Fruit fly (Drosophila melanogaster) whole organism, prepupa: ENCODE results near the gene CG14817.

ENCODE experiments used
- CG10631 ChIP-seq: fragments of 200-800 bp; sonication (Bioruptor generic); optimal IDR thresholded peaks from 2 replicates; lab custom pipeline; 2016; ENCODE audit warnings: missing biosample characterization, missing genetic modification characterization
- CG10669 ChIP-seq: fragments of 200-800 bp; sonication (Bioruptor generic); optimal IDR thresholded peaks from 3 replicates; lab custom pipeline; 2018; ENCODE audit warnings: missing biosample characterization, mild to moderate bottlenecking, missing genetic modification characterization, moderate library complexity
- CG11762 ChIP-seq: fragments of 200-800 bp; sonication (Bioruptor generic); optimal IDR thresholded peaks from 3 replicates; lab custom pipeline; 2016; ENCODE audit warnings: missing biosample characterization, missing genetic modification characterization; ENCODE audit not compliant: insufficient read depth
- CG11902 ChIP-seq: fragments of 200-800 bp; sonication (Bioruptor generic); optimal IDR thresholded peaks from 3 replicates; lab custom pipeline; 2016; ENCODE audit warnings: missing biosample characterization, missing genetic modification characterization
- CG15336 ChIP-seq: fragments of 200-800 bp; sonication (Bioruptor generic); IDR thresholded peaks from 2 replicates; pipeline ENCODE4 v1.3.6; 2022; ENCODE audit warnings: missing biosample characterization, missing genetic modification characterization
- CG1621 ChIP-seq: fragments of 200-800 bp; sonication (Bioruptor generic); optimal IDR thresholded peaks from 3 replicates; lab custom pipeline; 2018; ENCODE audit warnings: missing biosample characterization, mild to moderate bottlenecking, missing genetic modification characterization
- CG16779 ChIP-seq: fragments of 200-800 bp; sonication (Bioruptor generic); optimal IDR thresholded peaks from 3 replicates; lab custom pipeline; 2017; ENCODE audit warnings: missing biosample characterization, mild to moderate bottlenecking, missing genetic modification characterization
- CG3032 ChIP-seq: fragments of 200-800 bp; optimal IDR thresholded peaks from 2 replicates; lab custom pipeline; 2019; ENCODE audit warnings: missing biosample characterization, mild to moderate bottlenecking, missing genetic modification characterization, moderate library complexity
- CG32006 ChIP-seq: fragments of 200-800 bp; sonication (Bioruptor generic); optimal IDR thresholded peaks from 3 replicates; lab custom pipeline; 2017; ENCODE audit warnings: missing biosample characterization, mild to moderate bottlenecking, missing genetic modification characterization
- CG34406 ChIP-seq: fragments of 200-800 bp; sonication (Bioruptor generic); optimal IDR thresholded peaks from 3 replicates; lab custom pipeline; 2016; ENCODE audit warnings: missing biosample characterization, missing genetic modification characterization
- CG4318 ChIP-seq: fragments of 200-800 bp; sonication (Bioruptor generic); optimal IDR thresholded peaks from 3 replicates; lab custom pipeline; 2017; ENCODE audit warnings: missing biosample characterization, mild to moderate bottlenecking, missing genetic modification characterization
- CG6276 ChIP-seq: fragments of 200-800 bp; sonication (Bioruptor generic); optimal IDR thresholded peaks from 2 replicates; lab custom pipeline; 2017; ENCODE audit warnings: missing biosample characterization, mild to moderate bottlenecking, missing genetic modification characterization
- CG6792 ChIP-seq: fragments of 200-800 bp; sonication (Bioruptor generic); optimal IDR thresholded peaks from 3 replicates; lab custom pipeline; 2016; ENCODE audit warnings: missing biosample characterization, missing genetic modification characterization
- CG6808 ChIP-seq: fragments of 200-800 bp; sonication (Bioruptor generic); optimal IDR thresholded peaks from 3 replicates; lab custom pipeline; 2017; ENCODE audit warnings: missing biosample characterization, missing genetic modification characterization, mild to moderate bottlenecking, moderate library complexity, missing genetic modification reagents
- CG6854 ChIP-seq: fragments of 200-800 bp; sonication (Bioruptor generic); optimal IDR thresholded peaks from 2 replicates; lab custom pipeline; 2017; ENCODE audit warnings: missing biosample characterization, mild to moderate bottlenecking, missing genetic modification characterization
- CG7368 ChIP-seq: fragments of 200-800 bp; sonication (Bioruptor generic); optimal IDR thresholded peaks from 3 replicates; lab custom pipeline; 2016; ENCODE audit warnings: missing biosample characterization, missing genetic modification characterization
- CG8119 ChIP-seq: fragments of 200-800 bp; sonication (Bioruptor generic); IDR thresholded peaks from 3 replicates; pipeline ENCODE4 v1.3.6; 2022; ENCODE audit warnings: missing biosample characterization, missing genetic modification characterization
- CG8632 ChIP-seq: fragments of 200-800 bp; sonication (Bioruptor generic); optimal IDR thresholded peaks from 3 replicates; lab custom pipeline; 2016; ENCODE audit warnings: missing biosample characterization, missing genetic modification characterization
- CG9139 ChIP-seq: fragments of 200-800 bp; sonication (Bioruptor generic); optimal IDR thresholded peaks from 3 replicates; lab custom pipeline; 2017; ENCODE audit warnings: missing biosample characterization, mild to moderate bottlenecking, missing genetic modification characterization
- Eip75B ChIP-seq: fragments of 200-800 bp; sonication (Bioruptor generic); optimal IDR thresholded peaks from 3 replicates; lab custom pipeline; 2016; ENCODE audit warnings: missing biosample characterization, missing genetic modification characterization
- Eip78C ChIP-seq: fragments of 200-800 bp; sonication (Bioruptor generic); peaks from one replicate; lab custom pipeline; 2016; ENCODE audit warnings: missing biosample characterization, missing genetic modification characterization
- Ets96B ChIP-seq: fragments of 200-800 bp; optimal IDR thresholded peaks from 2 replicates; lab custom pipeline; 2019; ENCODE audit warnings: missing biosample characterization, mild to moderate bottlenecking, missing genetic modification characterization, moderate library complexity
- Hr39 ChIP-seq: fragments of 200-800 bp; sonication (Bioruptor generic); optimal IDR thresholded peaks from 2 replicates; lab custom pipeline; 2016; ENCODE audit warnings: missing biosample characterization, missing genetic modification characterization
- Hr4 ChIP-seq: fragments of 200-800 bp; sonication (Bioruptor generic); optimal IDR thresholded peaks from 3 replicates; lab custom pipeline; 2016; ENCODE audit warnings: missing biosample characterization, missing genetic modification characterization
- Met ChIP-seq: fragments of 200-800 bp; sonication (Bioruptor generic); optimal IDR thresholded peaks from 3 replicates; lab custom pipeline; 2016; ENCODE audit warnings: missing biosample characterization, missing genetic modification characterization
- OdsH ChIP-seq: fragments of 200-800 bp; sonication (Bioruptor generic); optimal IDR thresholded peaks from 3 replicates; lab custom pipeline; 2016; ENCODE audit warnings: missing biosample characterization, missing genetic modification characterization
- Smox ChIP-seq: fragments of 200-800 bp; sonication (Bioruptor generic); optimal IDR thresholded peaks from 3 replicates; lab custom pipeline; 2016; ENCODE audit warnings: missing biosample characterization, missing genetic modification characterization
- Sox102F ChIP-seq: fragments of 200-800 bp; sonication (Bioruptor generic); optimal IDR thresholded peaks from 2 replicates; lab custom pipeline; 2016; ENCODE audit warnings: missing biosample characterization, mild to moderate bottlenecking, missing genetic modification characterization
- Sox15 ChIP-seq: fragments of 200-800 bp; sonication (Bioruptor generic); optimal IDR thresholded peaks from 3 replicates; lab custom pipeline; 2016; ENCODE audit warnings: missing biosample characterization, missing genetic modification characterization
- achi ChIP-seq: fragments of 200-800 bp; sonication (Bioruptor generic); optimal IDR thresholded peaks from 3 replicates; lab custom pipeline; 2016; ENCODE audit warnings: missing biosample characterization, missing genetic modification characterization
- acj6 ChIP-seq: fragments of 200-800 bp; sonication (Bioruptor generic); optimal IDR thresholded peaks from 3 replicates; lab custom pipeline; 2016; ENCODE audit warnings: missing biosample characterization, missing genetic modification characterization
- cyc ChIP-seq: fragments of 200-800 bp; sonication (Bioruptor generic); optimal IDR thresholded peaks from 3 replicates; lab custom pipeline; 2016; ENCODE audit warnings: missing biosample characterization, missing genetic modification characterization
- dac ChIP-seq: fragments of 200-800 bp; sonication (Bioruptor generic); optimal IDR thresholded peaks from 2 replicates; lab custom pipeline; 2017; ENCODE audit warnings: missing biosample characterization, mild to moderate bottlenecking, missing genetic modification characterization
- dsx ChIP-seq: fragments of 200-800 bp; optimal IDR thresholded peaks from 3 replicates; lab custom pipeline; 2019; ENCODE audit warnings: missing biosample characterization, mild to moderate bottlenecking, missing genetic modification characterization, moderate library complexity; ENCODE audit not compliant: poor library complexity, severe bottlenecking
- eg ChIP-seq: fragments of 200-800 bp; sonication (Bioruptor generic); IDR thresholded peaks from 3 replicates; pipeline ENCODE4 v1.3.6; 2022; ENCODE audit warnings: missing biosample characterization, missing genetic modification characterization
- esn ChIP-seq: fragments of 200-800 bp; sonication (Bioruptor generic); optimal IDR thresholded peaks from 2 replicates; lab custom pipeline; 2016; ENCODE audit warnings: missing biosample characterization, mild to moderate bottlenecking, missing genetic modification characterization, moderate library complexity
- fd59A ChIP-seq: fragments of 200-800 bp; sonication (Bioruptor generic); optimal IDR thresholded peaks from 2 replicates; lab custom pipeline; 2017; ENCODE audit warnings: missing biosample characterization, mild to moderate bottlenecking, missing genetic modification characterization, missing genetic modification reagents
- fd85E ChIP-seq: fragments of 200-800 bp; sonication (Bioruptor generic); optimal IDR thresholded peaks from 3 replicates; lab custom pipeline; 2016; ENCODE audit warnings: missing biosample characterization, missing genetic modification characterization
- fkh ChIP-seq: fragments of 200-800 bp; sonication (Bioruptor generic); optimal IDR thresholded peaks from 3 replicates; lab custom pipeline; 2017; ENCODE audit warnings: missing biosample characterization, mild to moderate bottlenecking, missing genetic modification characterization, moderate library complexity
- lz ChIP-seq: fragments of 200-800 bp; sonication (Bioruptor generic); optimal IDR thresholded peaks from 3 replicates; lab custom pipeline; 2016; ENCODE audit warnings: missing biosample characterization, missing genetic modification characterization
- net ChIP-seq: fragments of 200-800 bp; sonication (Bioruptor generic); optimal IDR thresholded peaks from 3 replicates; lab custom pipeline; 2016; ENCODE audit warnings: missing biosample characterization, missing genetic modification characterization
- salr ChIP-seq, 2 experiments: fragments of 200-800 bp; sonication (Bioruptor generic); optimal IDR thresholded peaks; 3 replicates each; lab custom pipeline; 2016 to 2018; ENCODE audit warnings: missing biosample characterization in 2 of 2, missing genetic modification characterization in 2 of 2, mild to moderate bottlenecking in 1 of 2
- spab ChIP-seq: fragments of 200-800 bp; sonication (Bioruptor generic); optimal IDR thresholded peaks from 2 replicates; lab custom pipeline; 2017; ENCODE audit warnings: missing biosample characterization, mild to moderate bottlenecking, missing genetic modification characterization, missing genetic modification reagents
- ss ChIP-seq, 2 experiments: fragments of 200-800 bp; sonication (Bioruptor generic); optimal IDR thresholded peaks; 2 replicates in 1 of 2; 3 replicates in 1 of 2; lab custom pipeline; 2017 to 2018; ENCODE audit warnings: mild to moderate bottlenecking in 2 of 2, missing biosample characterization in 2 of 2, missing genetic modification characterization in 2 of 2, moderate library complexity in 1 of 2
- svp ChIP-seq: fragments of 200-800 bp; sonication (Bioruptor generic); peaks from one replicate; lab custom pipeline; 2016; ENCODE audit warnings: missing biosample characterization, missing genetic modification characterization
- topi ChIP-seq: fragments of 200-800 bp; sonication (Bioruptor generic); optimal IDR thresholded peaks from 3 replicates; lab custom pipeline; 2016; ENCODE audit warnings: missing biosample characterization, missing genetic modification characterization

CG14817 gene

DNA sequence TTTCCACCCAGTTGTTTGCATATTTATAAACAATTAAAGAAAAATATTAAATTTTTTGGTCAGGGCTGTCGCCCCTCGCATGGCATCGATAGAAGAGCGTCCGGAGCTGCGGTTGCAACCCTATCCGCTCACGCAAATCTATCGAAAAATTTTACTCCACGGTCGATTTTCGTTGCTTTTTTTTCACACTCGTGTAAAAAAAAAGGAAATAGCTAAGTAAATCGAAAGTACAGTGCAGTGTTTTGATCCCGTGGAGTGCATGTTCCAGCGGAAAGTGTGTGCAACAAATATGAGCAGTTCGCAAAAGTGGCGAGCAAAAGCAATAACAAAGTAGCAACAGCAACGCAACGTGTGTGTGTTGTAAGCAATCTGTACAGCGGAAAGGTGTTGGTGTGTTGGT lies 31.7 kb upstream of the CG14817 start, which contains the start of the genes Edem1 and Rbcn-3B (continued):
- no peak for TF ChIP-seq Hr39 (GFP tag; lab: Kevin White, UChicago)
- TF ChIP-seq Ets96B (tag; lab: Kevin White, UChicago): peak; percentile 47
- no peak for TF ChIP-seq ss (GFP tag; optimal IDR thresholded peaks at IDR 0.05; lab: Kevin White, UChicago)
- peak; percentile 50 for TF ChIP-seq CG6808
- no peak for TF ChIP-seq CG8632 (GFP tag; lab: Kevin White, UChicago)
- peak; percentile 30 for TF ChIP-seq CG3032 (tag; lab: Kevin White, UChicago)
- no peak for TF ChIP-seq cyc (GFP tag; lab: Kevin White, UChicago)
- TF ChIP-seq CG8119: peak; percentile 76
- TF ChIP-seq dac (GFP tag; lab: Kevin White, UChicago): peak; percentile 7
- TF ChIP-seq spab (GFP tag; lab: Kevin White, UChicago): no peak
- TF ChIP-seq CG9139 (GFP tag; lab: Kevin White, UChicago): peak; percentile 40
- TF ChIP-seq CG1621 (tag; lab: Kevin White, UChicago): peak; percentile 64
- TF ChIP-seq CG10669 (GFP tag; lab: Kevin White, UChicago): no peak
- peak; percentile 36 for TF ChIP-seq topi
- no peak for TF ChIP-seq lz (GFP tag; lab: Kevin White, UChicago)
- TF ChIP-seq, all 60 proteins: peak for 20

DNA sequence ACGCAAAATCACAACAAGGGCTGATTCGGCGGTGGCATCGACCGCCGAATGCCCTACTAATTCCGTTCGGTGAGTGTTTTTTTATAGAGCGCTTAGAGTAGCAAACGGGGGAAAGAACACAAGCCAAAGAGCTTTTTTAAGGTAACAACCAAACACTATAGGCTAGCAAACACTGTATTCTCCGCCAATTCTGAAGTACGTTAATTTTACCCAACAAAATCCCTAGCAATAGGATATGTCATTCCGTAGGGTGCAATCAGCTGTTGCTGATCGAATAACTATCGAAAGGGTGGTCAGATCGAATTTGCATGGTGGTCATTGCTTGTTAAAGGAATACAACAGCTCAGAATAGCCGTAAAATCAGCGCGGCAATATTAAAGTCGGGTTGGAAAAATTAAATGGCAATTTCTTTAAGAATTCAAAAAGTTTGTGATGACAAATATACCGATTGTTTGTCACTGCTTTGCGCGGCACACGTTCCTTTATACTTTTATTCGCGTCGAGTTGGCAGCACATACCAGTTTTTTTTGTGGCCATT lies 30.7 kb upstream of the CG14817 start, which contains the start of gene mip130:
Gene mip130 (plus strand): TSS at position 513 of the 538 bp plus-strand sequence.
- TF ChIP-seq dac (GFP tag; lab: Kevin White, UChicago): peak; percentile 5
- TF ChIP-seq dsx (GFP tag; lab: Kevin White, UChicago): peak; percentile 17
- TF ChIP-seq Met (GFP tag; lab: Kevin White, UChicago): peak; percentile 82
- peak; percentile 31 for TF ChIP-seq Hr39 (GFP tag; lab: Kevin White, UChicago)
- TF ChIP-seq CG34406 (GFP tag; lab: Kevin White, UChicago): peak; percentile 63
- TF ChIP-seq lz (GFP tag; lab: Kevin White, UChicago): peak; percentile 43
- peak; percentile 27 to 60 for TF ChIP-seq ss (GFP tag; optimal IDR thresholded peaks at IDR 0.05; lab: Kevin White, UChicago)
- peak; percentile 58 for TF ChIP-seq achi (GFP tag; lab: Kevin White, UChicago)
- TF ChIP-seq Ets96B (tag; lab: Kevin White, UChicago): peak; percentile 56
- no peak for TF ChIP-seq CG1621 (tag; lab: Kevin White, UChicago)
- peak; percentile 60 for TF ChIP-seq CG10631 (GFP tag; lab: Kevin White, UChicago)
- TF ChIP-seq eg (GFP tag; lab: Robert Waterston, UW): 0 out of 3 replicates have a peak, but pooled peaks have one; percentile 41
- TF ChIP-seq Hr4 (GFP tag; lab: Kevin White, UChicago): peak; percentile 64
- TF ChIP-seq Eip78C: peak; percentile 89
- no peak for TF ChIP-seq fkh (GFP tag; lab: Kevin White, UChicago)
- TF ChIP-seq cyc (GFP tag; lab: Kevin White, UChicago): peak; percentile 65
- TF ChIP-seq CG11762 (GFP tag; lab: Kevin White, UChicago): peak; percentile 1
- TF ChIP-seq OdsH (GFP tag; lab: Kevin White, UChicago): peak; percentile 47
- TF ChIP-seq Eip75B (GFP tag; lab: Kevin White, UChicago): peak; percentile 56
- TF ChIP-seq CG4318: no peak
- peak; percentile 61 for TF ChIP-seq CG10669 (GFP tag; lab: Kevin White, UChicago)
- TF ChIP-seq fd85E: no peak
- no peak for TF ChIP-seq CG9139 (GFP tag; lab: Kevin White, UChicago)
- peak; percentile 24 for TF ChIP-seq CG16779 (tag; lab: Kevin White, UChicago)
- peak; percentile 27 for TF ChIP-seq Sox15
- peak; percentile 37 for TF ChIP-seq acj6 (GFP tag; lab: Kevin White, UChicago)
- TF ChIP-seq topi: peak; percentile 71
- TF ChIP-seq CG6276 (GFP tag; lab: Kevin White, UChicago): peak; percentile 45
- peak; percentile 58 for TF ChIP-seq esn
- TF ChIP-seq spab (GFP tag; lab: Kevin White, UChicago): peak; percentile 34
- peak; percentile 51 for TF ChIP-seq Sox102F
- no peak for TF ChIP-seq fd59A (GFP tag; lab: Kevin White, UChicago)
- peak; percentile 36 for TF ChIP-seq CG6808
- peak; percentile 51 for TF ChIP-seq CG7368 (GFP tag; lab: Kevin White, UChicago)
- TF ChIP-seq CG6854: peak; percentile 27
- TF ChIP-seq CG11902 (GFP tag; lab: Kevin White, UChicago): peak; percentile 43
- peak; percentile 84 for TF ChIP-seq svp (GFP tag; lab: Kevin White, UChicago)
- peak; percentile 62 for TF ChIP-seq CG32006
- TF ChIP-seq CG15336 (GFP tag; lab: Robert Waterston, UW): peak; percentile 69
- peak; percentile 25 for TF ChIP-seq net
- peak; percentile 37 for TF ChIP-seq Smox (GFP tag; lab: Kevin White, UChicago)
- TF ChIP-seq CG3032 (tag; lab: Kevin White, UChicago): peak; percentile 60
- TF ChIP-seq CG8119: peak; percentile 47; the same call in 2 of the 3 replicates
- peak; percentile 53 for TF ChIP-seq CG6792 (GFP tag; lab: Kevin White, UChicago)
- no peak for TF ChIP-seq salr (GFP tag; optimal IDR thresholded peaks at IDR 0.05; lab: Kevin White, UChicago)
